Fruit fly (Drosophila melanogaster): ENCODE results near the gene Prx5.

Prx5 gene

dm6 chr3R:18168929-18169350, 1.9 kb upstream of the Prx5 start:
- TF ChIP-seq CG17806 (tag; optimal IDR thresholded peaks at IDR 0.05): peak; percentile 20
- TF ChIP-seq gl (tag; optimal IDR thresholded peaks at IDR 0.05): no peak
- TF ChIP-seq Ets98B (GFP tag; IDR thresholded peaks at IDR 0.05): no peak
- peak; percentile 31 for TF ChIP-seq Pif1B (GFP tag; optimal IDR thresholded peaks at IDR 0.05)
- no peak for TF ChIP-seq CG15710 (tag; optimal IDR thresholded peaks at IDR 0.05)
- peak; percentile 65 for TF ChIP-seq CG14655 (GFP tag; optimal IDR thresholded peaks at IDR 0.05)
- TF ChIP-seq CG13204 (GFP tag; optimal IDR thresholded peaks at IDR 0.05): no peak
- TF ChIP-seq EcR (GFP tag; optimal IDR thresholded peaks at IDR 0.05): no peak
- TF ChIP-seq CG12605 (GFP tag; IDR thresholded peaks at IDR 0.05): no peak
- TF ChIP-seq D1 (tag; optimal IDR thresholded peaks at IDR 0.05): no peak
- TF ChIP-seq fd96Ca (GFP tag; IDR thresholded peaks at IDR 0.05): no peak
- TF ChIP-seq Pif1A (GFP tag; optimal IDR thresholded peaks at IDR 0.05): no peak
- TF ChIP-seq CG8301 (tag; optimal IDR thresholded peaks at IDR 0.05): peak; percentile 49
- no peak for TF ChIP-seq CG34367 (tag; optimal IDR thresholded peaks at IDR 0.05)
- no peak for TF ChIP-seq CG32121 (GFP tag; IDR thresholded peaks at IDR 0.05)
- peak; percentile 48 for TF ChIP-seq CG8159 (tag; optimal IDR thresholded peaks at IDR 0.05)
- TF ChIP-seq rn (GFP tag; IDR thresholded peaks at IDR 0.05): no peak
- no peak for TF ChIP-seq CG10348 (GFP tag; IDR thresholded peaks at IDR 0.05)
- no peak for TF ChIP-seq CG4496 (GFP tag; IDR thresholded peaks at IDR 0.05)
- TF ChIP-seq CG9948 (tag; optimal IDR thresholded peaks at IDR 0.05): peak; percentile 1
- peak; percentile 21 for TF ChIP-seq Snoo (tag; optimal IDR thresholded peaks at IDR 0.05)

dm6 chr3R:18168398-18168797, 1.3 kb upstream of the Prx5 start:
- TF ChIP-seq Pif1A (GFP tag; optimal IDR thresholded peaks at IDR 0.05) (peak; percentile 33), CG17806 (tag; optimal IDR thresholded peaks at IDR 0.05) (peak; percentile 2), Snoo (tag; optimal IDR thresholded peaks at IDR 0.05) (no peak), CG34367 (tag; optimal IDR thresholded peaks at IDR 0.05) (peak; percentile 21), fd96Ca (GFP tag; IDR thresholded peaks at IDR 0.05) (peak; percentile 54; the same call in 2 of the 3 replicates), CG13204 (GFP tag; optimal IDR thresholded peaks at IDR 0.05) (no peak), CG10348 (GFP tag; IDR thresholded peaks at IDR 0.05) (no peak), CG9948 (tag; optimal IDR thresholded peaks at IDR 0.05) (no peak), CG4496 (GFP tag; IDR thresholded peaks at IDR 0.05) (0 out of 3 replicates have a peak, but pooled peaks have one; percentile 53), rn (GFP tag; IDR thresholded peaks at IDR 0.05) (no peak), CG12605 (GFP tag; IDR thresholded peaks at IDR 0.05) (peak; percentile 88), CG15710 (tag; optimal IDR thresholded peaks at IDR 0.05) (peak; percentile 25), CG8301 (tag; optimal IDR thresholded peaks at IDR 0.05) (no peak), CG8159 (tag; optimal IDR thresholded peaks at IDR 0.05) (peak; percentile 27), CG32121 (GFP tag; IDR thresholded peaks at IDR 0.05) (peak; percentile 44), Pif1B (GFP tag; optimal IDR thresholded peaks at IDR 0.05) (no peak), Ets98B (GFP tag; IDR thresholded peaks at IDR 0.05) (peak; percentile 51), EcR (GFP tag; optimal IDR thresholded peaks at IDR 0.05) (peak; percentile 28), CG14655 (GFP tag; optimal IDR thresholded peaks at IDR 0.05) (no peak), gl (tag; optimal IDR thresholded peaks at IDR 0.05) (no peak), D1 (tag; optimal IDR thresholded peaks at IDR 0.05) (no peak)

- TF ChIP-seq CG15710 (tag; optimal IDR thresholded peaks at IDR 0.05) (peak; percentile 30), CG8301 (tag; optimal IDR thresholded peaks at IDR 0.05) (no peak), CG8159 (tag; optimal IDR thresholded peaks at IDR 0.05) (peak; percentile 43), CG10348 (GFP tag; IDR thresholded peaks at IDR 0.05) (no peak)
Observed at dm6 chr3R:18167416-18168237, 554 bp upstream of the Prx5 start, which contains the start of gene wrd. wrd (plus strand) TSS chr3R:18167757.

dm6 chr3R:18166261-18166720, 782 bp downstream of the Prx5 start:
- TF ChIP-seq CG4496 (GFP tag; IDR thresholded peaks at IDR 0.05) (0 out of 3 replicates have a peak, but pooled peaks have one; percentile 14), CG8159 (tag; optimal IDR thresholded peaks at IDR 0.05) (no peak), fd96Ca (GFP tag; IDR thresholded peaks at IDR 0.05) (0 out of 3 replicates have a peak, but pooled peaks have one; percentile 21), Pif1A (GFP tag; optimal IDR thresholded peaks at IDR 0.05) (no peak)

- TF ChIP-seq CG12605 (GFP tag; IDR thresholded peaks at IDR 0.05) (no peak), gl (tag; optimal IDR thresholded peaks at IDR 0.05) (no peak), Ets98B (GFP tag; IDR thresholded peaks at IDR 0.05) (peak; percentile 68), CG14655 (GFP tag; optimal IDR thresholded peaks at IDR 0.05) (no peak), CG8301 (tag; optimal IDR thresholded peaks at IDR 0.05) (no peak), rn (GFP tag; IDR thresholded peaks at IDR 0.05) (peak; percentile 59), Pif1B (GFP tag; optimal IDR thresholded peaks at IDR 0.05) (peak; percentile 47), CG8159 (tag; optimal IDR thresholded peaks at IDR 0.05) (peak; percentile 59), CG15710 (tag; optimal IDR thresholded peaks at IDR 0.05) (peak; percentile 51), CG34367 (tag; optimal IDR thresholded peaks at IDR 0.05) (no peak), fd96Ca (GFP tag; IDR thresholded peaks at IDR 0.05) (no peak), Snoo (tag; optimal IDR thresholded peaks at IDR 0.05) (peak; percentile 46), D1 (tag; optimal IDR thresholded peaks at IDR 0.05) (no peak), CG4496 (GFP tag; IDR thresholded peaks at IDR 0.05) (peak; percentile 75), CG17806 (tag; optimal IDR thresholded peaks at IDR 0.05) (peak; percentile 25), CG13204 (GFP tag; optimal IDR thresholded peaks at IDR 0.05) (no peak), CG32121 (GFP tag; IDR thresholded peaks at IDR 0.05) (peak; percentile 33; the same call in 1 of the 2 replicates), Pif1A (GFP tag; optimal IDR thresholded peaks at IDR 0.05) (peak; percentile 53), CG9948 (tag; optimal IDR thresholded peaks at IDR 0.05) (peak; percentile 7), CG10348 (GFP tag; IDR thresholded peaks at IDR 0.05) (no peak), EcR (GFP tag; optimal IDR thresholded peaks at IDR 0.05) (peak; percentile 0)
Observed at dm6 chr3R:18164052-18164722, 2.9 kb downstream of the Prx5 start, which contains the start of the genes CG7218 and Cbp20. CG7218 (minus strand) TSS chr3R:18164397. Cbp20 (plus strand) TSS chr3R:18164661.
